Worm (Caenorhabditis elegans) whole organism, young adult: ENCODE results near the gene C37C3.2.
A peak's percentile ranks its signal among the peaks of the same experiment; 100 is the strongest.

ENCODE experiments used
- B0336.3 ChIP-seq: fragments of 200-800 bp; sonication (Bioruptor generic); IDR thresholded peaks from 2 replicates; pipeline ENCODE4 v1.3.6; 2022; ENCODE audit warnings: missing genetic modification characterization, missing compliant biosample characterization
- F23B12.7 ChIP-seq: sonication (generic microtip); optimal IDR thresholded peaks from 2 replicates; lab custom pipeline; 2017; ENCODE audit warnings: missing genetic modification characterization, mild to moderate bottlenecking, missing compliant biosample characterization, antibody characterized with exemption, moderate library complexity; ENCODE audit not compliant: insufficient read depth
- K11D2.4 ChIP-seq: fragments of 200-800 bp; sonication (Bioruptor generic); IDR thresholded peaks from 2 replicates; pipeline ENCODE4 v1.3.6; 2022; ENCODE audit warnings: missing genetic modification reagents, missing genetic modification characterization, missing compliant biosample characterization
- K12H6.12 ChIP-seq: fragments of 200-800 bp; sonication (Bioruptor generic); optimal IDR thresholded peaks from 2 replicates; lab custom pipeline; 2018; ENCODE audit warnings: mild to moderate bottlenecking, missing genetic modification characterization, missing compliant biosample characterization
- Y53G8AR.9 ChIP-seq: fragments of 200-800 bp; sonication (Bioruptor generic); conservative IDR thresholded peaks from 2 replicates; pipeline ENCODE4 v1.3.6; 2022; ENCODE audit warnings: missing genetic modification reagents, missing genetic modification characterization, missing compliant biosample characterization
- Y56A3A.18 ChIP-seq: fragments of 200-800 bp; sonication (Bioruptor generic); IDR thresholded peaks from 2 replicates; pipeline ENCODE4 v1.3.6; 2022; ENCODE audit warnings: missing genetic modification reagents, missing genetic modification characterization, missing compliant biosample characterization
- Y67H2A.10 ChIP-seq: fragments of 200-800 bp; sonication (Bioruptor generic); conservative IDR thresholded peaks from 2 replicates; pipeline ENCODE4 v1.3.6; 2022; ENCODE audit warnings: missing genetic modification reagents, missing genetic modification characterization, missing compliant biosample characterization
- Y95B8A.8 ChIP-seq: fragments of 200-800 bp; sonication (Bioruptor generic); IDR thresholded peaks from 2 replicates; pipeline ENCODE4 v1.3.6; 2022; ENCODE audit warnings: missing genetic modification reagents, missing genetic modification characterization, missing compliant biosample characterization
- ZK185.1 ChIP-seq: sonication (generic microtip); optimal IDR thresholded peaks from 2 replicates; lab custom pipeline; 2016; ENCODE audit warnings: mild to moderate bottlenecking, missing genetic modification characterization, missing compliant biosample characterization; ENCODE audit not compliant: poor library complexity, severe bottlenecking
- aptf-3 ChIP-seq: fragments of 200-800 bp; sonication (Bioruptor generic); IDR thresholded peaks from 2 replicates; pipeline ENCODE4 v1.3.6; 2022; ENCODE audit warnings: missing genetic modification characterization, missing compliant biosample characterization
- athp-1 ChIP-seq: sonication (generic microtip); optimal IDR thresholded peaks from 2 replicates; lab custom pipeline; 2017; ENCODE audit warnings: mild to moderate bottlenecking, missing genetic modification characterization, missing compliant biosample characterization
- attf-5 ChIP-seq: fragments of 200-800 bp; sonication (Bioruptor generic); optimal IDR thresholded peaks from 2 replicates; lab custom pipeline; 2018; ENCODE audit warnings: mild to moderate bottlenecking, missing genetic modification characterization, missing compliant biosample characterization
- cebp-1 ChIP-seq, 2 experiments: fragments of 200-800 bp in 1 of 2; sonication (Bioruptor generic) in 1 of 2; sonication (generic microtip) in 1 of 2; IDR thresholded peaks in 1 of 2; optimal IDR thresholded peaks in 1 of 2; 2 replicates each; pipeline versions ENCODE4 v1.3.6 to Lab custom; 2017 to 2022; ENCODE audit warnings: missing compliant biosample characterization in 2 of 2, missing genetic modification characterization in 2 of 2, mild to moderate bottlenecking in 1 of 2, missing genetic modification reagents in 1 of 2, moderate library complexity in 1 of 2
- ceh-27 ChIP-seq: fragments of 200-800 bp; sonication (Bioruptor generic); optimal IDR thresholded peaks from 2 replicates; lab custom pipeline; 2018; ENCODE audit warnings: mild to moderate bottlenecking, missing genetic modification characterization, moderate library complexity, missing compliant biosample characterization
- die-1 ChIP-seq: sonication (generic microtip); optimal IDR thresholded peaks from 2 replicates; lab custom pipeline; 2016; ENCODE audit warnings: missing genotype, mild to moderate bottlenecking, missing genetic modification characterization, missing compliant biosample characterization
- dox-1 ChIP-seq: fragments of 200-800 bp; sonication (Bioruptor generic); IDR thresholded peaks from 2 replicates; pipeline ENCODE4 v1.3.6; 2022; ENCODE audit warnings: missing genetic modification reagents, missing genetic modification characterization, missing compliant biosample characterization
- dpff-1 ChIP-seq: sonication (generic microtip); optimal IDR thresholded peaks from 2 replicates; lab custom pipeline; 2017; ENCODE audit warnings: mild to moderate bottlenecking, missing genetic modification characterization, missing compliant biosample characterization
- egrh-3 ChIP-seq: fragments of 200-800 bp; sonication (Bioruptor generic); IDR thresholded peaks from 2 replicates; pipeline ENCODE4 v1.3.6; 2022; ENCODE audit warnings: missing genetic modification reagents, missing genetic modification characterization, missing compliant biosample characterization
- ekl-4 ChIP-seq: fragments of 200-800 bp; sonication (Bioruptor generic); IDR thresholded peaks from 2 replicates; pipeline ENCODE4 v1.3.6; 2022; ENCODE audit warnings: missing genetic modification reagents, missing genetic modification characterization, missing compliant biosample characterization
- fkh-3 ChIP-seq: sonication (generic microtip); optimal IDR thresholded peaks from 2 replicates; lab custom pipeline; 2016; ENCODE audit warnings: mild to moderate bottlenecking, missing genetic modification characterization, missing compliant biosample characterization
- hsf-1 ChIP-seq: fragments of 200-800 bp; sonication (Bioruptor generic); IDR thresholded peaks from 2 replicates; pipeline ENCODE4 v1.3.6; 2022; ENCODE audit warnings: missing genetic modification reagents, missing genetic modification characterization, missing compliant biosample characterization
- let-526 ChIP-seq: fragments of 200-800 bp; sonication (Bioruptor generic); IDR thresholded peaks from 2 replicates; pipeline ENCODE4 v1.3.6; 2022; ENCODE audit warnings: missing genetic modification reagents, missing genetic modification characterization, missing compliant biosample characterization
- lin-40 ChIP-seq: sonication (generic microtip); optimal IDR thresholded peaks from 2 replicates; lab custom pipeline; 2016; ENCODE audit warnings: missing genetic modification characterization, mild to moderate bottlenecking, missing compliant biosample characterization, missing genotype, missing genetic modification reagents
- lin-54 ChIP-seq: fragments of 200-800 bp; sonication (Bioruptor generic); optimal IDR thresholded peaks from 2 replicates; lab custom pipeline; 2018; ENCODE audit warnings: mild to moderate bottlenecking, missing genetic modification characterization, missing compliant biosample characterization
- madf-6 ChIP-seq: fragments of 200-800 bp; sonication (Bioruptor generic); IDR thresholded peaks from 2 replicates; pipeline ENCODE4 v1.3.6; 2022; ENCODE audit warnings: missing genetic modification reagents, missing genetic modification characterization, missing compliant biosample characterization
- mel-28 ChIP-seq: sonication (generic microtip); optimal IDR thresholded peaks from 2 replicates; lab custom pipeline; 2016; ENCODE audit warnings: borderline replicate concordance, mild to moderate bottlenecking, missing genetic modification characterization, missing compliant biosample characterization
- mes-4 ChIP-seq: sonication (generic microtip); optimal IDR thresholded peaks from 2 replicates; lab custom pipeline; 2016; ENCODE audit warnings: missing genotype, missing genetic modification characterization, missing compliant biosample characterization
- nfyb-1 ChIP-seq: fragments of 200-800 bp; sonication (Bioruptor generic); IDR thresholded peaks from 2 replicates; pipeline ENCODE4 v1.3.6; 2022; ENCODE audit warnings: missing genetic modification reagents, missing genetic modification characterization, missing compliant biosample characterization
- nhr-80 ChIP-seq: sonication (generic microtip); optimal IDR thresholded peaks from 2 replicates; lab custom pipeline; 2016; ENCODE audit warnings: missing genetic modification characterization, missing compliant biosample characterization
- pha-4 ChIP-seq: fragments of 150-350 bp; sonication (generic microtip); optimal IDR thresholded peaks from 2 replicates; lab custom pipeline; 2014; ENCODE audit warnings: missing biosample characterization, missing genetic modification reagents, missing genetic modification characterization
- repo-1 ChIP-seq: sonication (generic microtip); optimal IDR thresholded peaks from 2 replicates; lab custom pipeline; 2017; ENCODE audit warnings: mild to moderate bottlenecking, missing genetic modification characterization, missing compliant biosample characterization
- rpc-1 ChIP-seq, 2 experiments: fragments of 150-350 bp in 1 of 2; sonication (generic microtip) in 1 of 2; optimal IDR thresholded peaks; 2 replicates each; lab custom pipeline; 2014 to 2018; ENCODE audit warnings: missing biosample characterization in 1 of 2, missing genetic modification characterization in 1 of 2, missing genetic modification reagents in 1 of 2, missing genotype in 1 of 2
- sea-2 ChIP-seq: fragments of 200-800 bp; sonication (Bioruptor generic); IDR thresholded peaks from 2 replicates; pipeline ENCODE4 v1.3.6; 2022; ENCODE audit warnings: missing genetic modification characterization, missing compliant biosample characterization
- somi-1 ChIP-seq: fragments of 200-800 bp; sonication (Bioruptor generic); optimal IDR thresholded peaks from 2 replicates; lab custom pipeline; 2018; ENCODE audit warnings: mild to moderate bottlenecking, missing genetic modification characterization, missing compliant biosample characterization
- sptf-2 ChIP-seq: fragments of 200-800 bp; sonication (Bioruptor generic); optimal IDR thresholded peaks from 2 replicates; lab custom pipeline; 2018; ENCODE audit warnings: mild to moderate bottlenecking, missing genetic modification characterization, missing compliant biosample characterization
- zfh-2 ChIP-seq: fragments of 200-800 bp; sonication (Bioruptor generic); conservative IDR thresholded peaks from 2 replicates; pipeline ENCODE4 v1.3.6; 2022; ENCODE audit warnings: missing genetic modification reagents, missing genetic modification characterization, missing compliant biosample characterization
- ztf-22 ChIP-seq: fragments of 200-800 bp; sonication (Bioruptor generic); optimal IDR thresholded peaks from 2 replicates; lab custom pipeline; 2018; ENCODE audit warnings: mild to moderate bottlenecking, missing genetic modification characterization, moderate library complexity, missing compliant biosample characterization
- ztf-28 ChIP-seq: fragments of 200-800 bp; sonication (Bioruptor generic); IDR thresholded peaks from 2 replicates; pipeline ENCODE4 v1.3.6; 2022; ENCODE audit warnings: missing genetic modification reagents, missing genetic modification characterization, missing compliant biosample characterization
- ztf-3 ChIP-seq: fragments of 200-800 bp; sonication (Bioruptor generic); optimal IDR thresholded peaks from 2 replicates; lab custom pipeline; 2018; ENCODE audit warnings: mild to moderate bottlenecking, missing genetic modification characterization, missing compliant biosample characterization
- ztf-6 ChIP-seq: fragments of 200-800 bp; sonication (Bioruptor generic); IDR thresholded peaks from 2 replicates; pipeline ENCODE4 v1.3.6; 2022; ENCODE audit warnings: missing genetic modification reagents, missing genetic modification characterization, missing compliant biosample characterization

C37C3.2 gene

ce11 chrV:7854603-7855002 is 1.1 kb upstream of the C37C3.2 start, which contains the start of the genes C37C3.9 and C37C3.18 (continued):
- TF ChIP-seq somi-1 (GFP tag; lab: Kevin White, UChicago) (peak; percentile 50), cebp-1 (GFP tag; IDR thresholded peaks at IDR 0.05; lab: Robert Waterston, UW) (peak; percentile 90), cebp-1 (tag; optimal IDR thresholded peaks at IDR 0.05; lab: Kevin White, UChicago) (peak; percentile 97), repo-1 (tag; lab: Kevin White, UChicago) (peak; percentile 50), ceh-27 (GFP tag; lab: Kevin White, UChicago) (peak; percentile 75), attf-5 (GFP tag; lab: Kevin White, UChicago) (peak; percentile 65), lin-40 (tag; lab: Kevin White, UChicago) (peak; percentile 48), K12H6.12 (tag; lab: Kevin White, UChicago) (peak; percentile 62), B0336.3 (GFP tag; lab: Robert Waterston, UW) (peak; percentile 70; the same call in 1 of the 2 replicates), ztf-6 (no peak), die-1 (tag; lab: Kevin White, UChicago) (no peak), F23B12.7 (no peak), hsf-1 (GFP tag; lab: Robert Waterston, UW) (0 out of 2 replicates have a peak, but pooled peaks have one; percentile 32), ztf-28 (no peak), Y56A3A.18 (no peak; the same call in 1 of the 2 replicates), egrh-3 (GFP tag; lab: Robert Waterston, UW) (0 out of 2 replicates have a peak, but pooled peaks have one; percentile 27), mel-28 (peak; percentile 27), madf-6 (GFP tag; lab: Robert Waterston, UW) (peak; percentile 5; the same call in 1 of the 2 replicates), Y53G8AR.9 (GFP tag; lab: Robert Waterston, UW) (0 out of 2 replicates have a peak, but pooled peaks have one; percentile 11), dpff-1 (tag; lab: Kevin White, UChicago) (no peak), lin-54 (GFP tag; lab: Kevin White, UChicago) (peak; percentile 33), sptf-2 (GFP tag; lab: Kevin White, UChicago) (no peak), mes-4 (tag; lab: Kevin White, UChicago) (no peak), ztf-22 (GFP tag; lab: Kevin White, UChicago) (peak; percentile 16), rpc-1 (optimal IDR thresholded peaks at IDR 0.05; lab: Kevin White, UChicago) (no peak), rpc-1 (tag; optimal IDR thresholded peaks at IDR 0.05; lab: Kevin White, UChicago) (no peak), K11D2.4 (GFP tag; lab: Robert Waterston, UW) (peak; percentile 38; the same call in 1 of the 2 replicates), zfh-2 (GFP tag; lab: Robert Waterston, UW) (peak; percentile 93), ZK185.1 (tag; lab: Kevin White, UChicago) (peak; percentile 12), aptf-3 (no peak), dox-1 (GFP tag; lab: Robert Waterston, UW) (peak; percentile 82), Y95B8A.8 (GFP tag; lab: Robert Waterston, UW) (0 out of 2 replicates have a peak, but pooled peaks have one; percentile 6), Y67H2A.10 (GFP tag; lab: Robert Waterston, UW) (no peak), sea-2 (GFP tag; lab: Robert Waterston, UW) (no peak), nhr-80 (tag; lab: Kevin White, UChicago) (peak; percentile 71), nfyb-1 (peak; percentile 86), fkh-3 (tag; lab: Kevin White, UChicago) (no peak), ekl-4 (GFP tag; lab: Robert Waterston, UW) (peak; percentile 74; the same call in 1 of the 2 replicates), ztf-3 (GFP tag; lab: Kevin White, UChicago) (no peak), athp-1 (tag; lab: Kevin White, UChicago) (no peak), let-526 (GFP tag; lab: Robert Waterston, UW) (peak; percentile 50; the same call in 1 of the 2 replicates), pha-4 (tag; lab: Kevin White, UChicago) (no peak)
